Worm (Caenorhabditis elegans): ENCODE results near the gene F38A6.4.

Gene F38A6.4

DNA sequence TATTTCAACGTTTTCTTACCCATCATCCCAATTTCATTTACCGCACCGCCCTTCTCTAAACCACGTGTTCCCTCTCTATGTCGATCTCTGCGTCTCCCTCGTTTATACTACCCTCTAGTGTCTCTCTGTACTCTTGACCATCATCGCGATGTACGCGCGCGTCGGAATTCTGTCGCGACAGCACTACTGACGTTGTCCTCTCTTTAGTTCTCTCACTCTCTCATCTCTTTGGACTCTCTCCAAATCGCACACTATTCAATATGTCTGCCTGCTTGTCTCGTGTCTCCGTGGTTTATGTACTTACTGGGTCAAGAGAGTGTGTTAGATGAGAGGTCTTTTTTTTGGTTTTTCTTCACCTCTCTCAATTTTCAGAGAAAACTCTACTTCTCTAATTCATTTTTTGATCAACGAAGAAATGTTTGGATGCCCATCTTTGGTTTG lies 3.1 kb upstream of the F38A6.4 start (continued):
- TF ChIP-seq fkh-10 (GFP tag; optimal IDR thresholded peaks at IDR 0.05) (peak; percentile 95), dmd-6 (GFP tag; IDR thresholded peaks at IDR 0.05) (peak; percentile 96), lsy-2 (tag; optimal IDR thresholded peaks at IDR 0.05) (peak; percentile 90 to 93), tra-1 (GFP tag; IDR thresholded peaks at IDR 0.05) (peak; percentile 74), pha-4 (GFP tag; IDR thresholded peaks at IDR 0.05) (peak; percentile 82), pha-4 (tag; optimal IDR thresholded peaks at IDR 0.05) (peak; percentile 100), Y105C5A.15 (GFP tag; IDR thresholded peaks at IDR 0.05) (no peak), ama-1 (optimal IDR thresholded peaks at IDR 0.05) (peak; percentile 5), F26F4.8 (GFP tag; conservative IDR thresholded peaks at IDR 0.05) (no peak), mep-1 (tag; optimal IDR thresholded peaks at IDR 0.05) (peak; percentile 95), egl-27 (tag; optimal IDR thresholded peaks at IDR 0.05) (no peak), egl-43 (GFP tag; IDR thresholded peaks at IDR 0.05) (peak; percentile 93), T20F7.1 (GFP tag; optimal IDR thresholded peaks at IDR 0.05) (peak; percentile 71), daf-19 (GFP tag; conservative IDR thresholded peaks at IDR 0.05) (peak; percentile 66; the same call in 1 of the 2 replicates), tag-97 (GFP tag; IDR thresholded peaks at IDR 0.05) (no peak), nhr-111 (GFP tag; optimal IDR thresholded peaks at IDR 0.05) (no peak), spr-1 (tag; optimal IDR thresholded peaks at IDR 0.05) (peak; percentile 89), lim-7 (GFP tag; IDR thresholded peaks at IDR 0.05) (peak; percentile 20; the same call in 1 of the 2 replicates), ztf-7 (tag; optimal IDR thresholded peaks at IDR 0.05) (peak; percentile 40), nhr-25 (tag; optimal IDR thresholded peaks at IDR 0.05; ENCODE audit: borderline replicate concordance, insufficient read depth) (peak; percentile 92), zip-2 (tag; optimal IDR thresholded peaks at IDR 0.05) (peak; percentile 67), mes-2 (tag; optimal IDR thresholded peaks at IDR 0.05; ENCODE audit: poor library complexity, severe bottlenecking) (peak; percentile 87), unc-130 (GFP tag; optimal IDR thresholded peaks at IDR 0.05) (peak; percentile 8), daf-12 (tag; optimal IDR thresholded peaks at IDR 0.05) (no peak), ceh-44 (GFP tag; IDR thresholded peaks at IDR 0.05) (no peak), F49E8.2 (tag; optimal IDR thresholded peaks at IDR 0.05; ENCODE audit: borderline replicate concordance) (no peak), dpl-1 (GFP tag; optimal IDR thresholded peaks at IDR 0.05) (peak; percentile 70), dmd-8 (GFP tag; IDR thresholded peaks at IDR 0.05) (0 out of 2 replicates have a peak, but pooled peaks have one; percentile 14), daf-8 (GFP tag; IDR thresholded peaks at IDR 0.05) (no peak), lin-29 (GFP tag; IDR thresholded peaks at IDR 0.05) (peak; percentile 62), R02D3.7 (tag; optimal IDR thresholded peaks at IDR 0.05) (no peak), lin-15B (tag; optimal IDR thresholded peaks at IDR 0.05) (no peak), lin-38 (GFP tag; IDR thresholded peaks at IDR 0.05) (peak; percentile 65), hmg-1.1 (GFP tag; IDR thresholded peaks at IDR 0.05) (peak; percentile 97), ceh-28 (tag; optimal IDR thresholded peaks at IDR 0.05) (peak; percentile 6), daf-16 (GFP tag; optimal IDR thresholded peaks at IDR 0.05) (peak; percentile 80 to 84), daf-16 (tag; optimal IDR thresholded peaks at IDR 0.05) (peak; percentile 72), ces-1 (GFP tag; optimal IDR thresholded peaks at IDR 0.05) (peak; percentile 69), zfp-2 (tag; optimal IDR thresholded peaks at IDR 0.05) (peak; percentile 59), zfp-3 (GFP tag; conservative IDR thresholded peaks at IDR 0.05) (peak; percentile 87), nhr-48 (tag; optimal IDR thresholded peaks at IDR 0.05) (peak; percentile 97), F44E2.7 (GFP tag; IDR thresholded peaks at IDR 0.05) (no peak), skn-1 (tag; optimal IDR thresholded peaks at IDR 0.05) (no peak), dve-1 (tag; optimal IDR thresholded peaks at IDR 0.05; ENCODE audit: insufficient read depth) (peak; percentile 99), sdz-12 (GFP tag; optimal IDR thresholded peaks at IDR 0.05) (peak; percentile 79), set-16 (GFP tag; IDR thresholded peaks at IDR 0.05) (peak; percentile 76), nhr-41 (GFP tag; IDR thresholded peaks at IDR 0.05) (peak; percentile 72; the same call in 1 of the 2 replicates), php-3 (GFP tag; IDR thresholded peaks at IDR 0.05) (peak; percentile 72), ZK337.2 (GFP tag; IDR thresholded peaks at IDR 0.05) (no peak), arid-1 (GFP tag; conservative IDR thresholded peaks at IDR 0.05) (peak; percentile 83), vab-7 (GFP tag; IDR thresholded peaks at IDR 0.05) (peak; percentile 64; the same call in 1 of the 2 replicates)
